Worm (Caenorhabditis elegans) whole organism, L2 larva: ENCODE data around the gene fbxa-85.

Experiments used
- ZK546.5 ChIP-seq: sonication (generic microtip); optimal IDR thresholded peaks from 2 replicates; lab custom pipeline; 2017; ENCODE audit warnings: missing biosample characterization, missing genetic modification characterization
- alr-1 ChIP-seq: fragments of 150-350 bp; optimal IDR thresholded peaks from 2 replicates; lab custom pipeline; 2014; ENCODE audit warnings: missing biosample characterization, missing genetic modification characterization
- ama-1 ChIP-seq: fragments of 150-350 bp; optimal IDR thresholded peaks from 2 replicates; lab custom pipeline; 2018; ENCODE audit warnings: inconsistent platforms
- blmp-1 ChIP-seq: sonication (generic microtip); optimal IDR thresholded peaks from 2 replicates; lab custom pipeline; 2017; ENCODE audit warnings: missing genetic modification characterization, mild to moderate bottlenecking, missing compliant biosample characterization, antibody characterized with exemption, moderate library complexity; ENCODE audit not compliant: insufficient read depth
- ceh-82 ChIP-seq: fragments of 150-350 bp; optimal IDR thresholded peaks from 2 replicates; lab custom pipeline; 2014; ENCODE audit warnings: missing biosample characterization, missing genetic modification characterization
- lin-11 ChIP-seq: fragments of 150-350 bp; sonication (generic microtip); optimal IDR thresholded peaks from 2 replicates; lab custom pipeline; 2014; ENCODE audit warnings: missing biosample characterization, missing genetic modification characterization, inconsistent platforms, mixed read lengths
- lin-13 ChIP-seq: fragments of 150-350 bp; optimal IDR thresholded peaks from 2 replicates; lab custom pipeline; 2014; ENCODE audit warnings: missing biosample characterization, missing genetic modification reagents, missing genetic modification characterization
- nhr-10 ChIP-seq: sonication (generic microtip); optimal IDR thresholded peaks from 2 replicates; lab custom pipeline; 2017; ENCODE audit warnings: missing biosample characterization, missing genetic modification characterization
- nhr-11 ChIP-seq: fragments of 150-350 bp; optimal IDR thresholded peaks from 2 replicates; lab custom pipeline; 2014; ENCODE audit warnings: missing biosample characterization, missing genetic modification characterization
- nhr-237 ChIP-seq: fragments of 150-350 bp; optimal IDR thresholded peaks from 2 replicates; lab custom pipeline; 2014; ENCODE audit warnings: missing biosample characterization, missing genetic modification characterization
- nhr-77 ChIP-seq: fragments of 150-350 bp; optimal IDR thresholded peaks from 2 replicates; lab custom pipeline; 2014; ENCODE audit warnings: missing biosample characterization, missing genetic modification characterization
- skn-1 ChIP-seq: sonication (generic microtip); optimal IDR thresholded peaks from 2 replicates; lab custom pipeline; 2017; ENCODE audit warnings: missing biosample characterization, missing genetic modification characterization
- unc-62 ChIP-seq: fragments of 150-350 bp; optimal IDR thresholded peaks from 2 replicates; lab custom pipeline; 2014; ENCODE audit warnings: missing biosample characterization, missing genetic modification reagents, missing genetic modification characterization
- ztf-11 ChIP-seq: sonication (generic microtip); optimal IDR thresholded peaks from 2 replicates; lab custom pipeline; 2017; ENCODE audit warnings: missing biosample characterization, missing genetic modification characterization

DNA sequence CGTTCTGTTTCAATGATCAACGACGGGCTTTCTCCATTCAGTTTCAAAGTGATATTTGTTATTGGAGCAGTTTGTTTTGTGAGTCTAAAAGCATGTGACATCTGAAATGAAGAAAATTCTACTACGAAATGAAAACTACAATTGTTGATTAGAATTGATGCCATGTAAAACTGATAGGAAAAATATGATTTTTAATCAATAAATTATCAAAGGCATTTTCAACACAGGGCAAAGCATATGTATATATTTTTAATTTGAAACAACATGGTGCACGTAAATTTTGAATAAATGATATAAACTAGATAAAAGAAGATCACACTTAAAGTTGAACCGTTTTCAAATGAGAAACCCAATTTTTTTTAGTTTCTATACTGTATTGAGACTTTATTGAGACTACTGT is 42.4 kb downstream of the fbxa-85 start, which contains the start of gene K10G4.5:
- no peak for TF ChIP-seq nhr-77 (tag; lab: Kevin White, UChicago)
- no peak for TF ChIP-seq unc-62 (GFP tag; lab: Kevin White, UChicago)
- TF ChIP-seq blmp-1: no peak
- TF ChIP-seq ztf-11 (tag; lab: Kevin White, UChicago): no peak
- no peak for TF ChIP-seq alr-1 (tag; lab: Kevin White, UChicago)
- TF ChIP-seq ZK546.5 (tag; lab: Kevin White, UChicago): no peak
- no peak for TF ChIP-seq nhr-10 (tag; lab: Kevin White, UChicago)
- no peak for TF ChIP-seq ceh-82
- TF ChIP-seq lin-11: no peak
- TF ChIP-seq ama-1 (lab: Kevin White, UChicago): no peak
- no peak for TF ChIP-seq nhr-237 (tag; lab: Kevin White, UChicago)
- no peak for TF ChIP-seq nhr-11 (tag; lab: Kevin White, UChicago)
- no peak for TF ChIP-seq lin-13 (GFP tag; lab: Kevin White, UChicago)
- TF ChIP-seq skn-1 (tag; lab: Kevin White, UChicago): no peak
